Fruit fly (Drosophila melanogaster) whole organism, pupa: Measurements from ENCODE around the gene ru.

Source experiments
- CG10348 ChIP-seq: fragments of 200-800 bp; sonication (Bioruptor generic); IDR thresholded peaks from 2 replicates; pipeline ENCODE4 v1.3.6; 2022; ENCODE audit warnings: missing biosample characterization, missing genetic modification characterization
- CG12605 ChIP-seq: fragments of 200-800 bp; sonication (Bioruptor generic); IDR thresholded peaks from 2 replicates; pipeline ENCODE4 v1.3.6; 2022; ENCODE audit warnings: missing biosample characterization, missing genetic modification characterization
- CG13204 ChIP-seq: fragments of 200-800 bp; sonication (Bioruptor generic); optimal IDR thresholded peaks from 2 replicates; lab custom pipeline; 2018; ENCODE audit warnings: missing biosample characterization, mild to moderate bottlenecking, missing genetic modification characterization, moderate library complexity
- CG14655 ChIP-seq: fragments of 200-800 bp; sonication (Bioruptor generic); optimal IDR thresholded peaks from 3 replicates; lab custom pipeline; 2017; ENCODE audit warnings: mild to moderate bottlenecking, missing biosample characterization, missing genetic modification reagents, missing genetic modification characterization
- CG15710 ChIP-seq: fragments of 200-800 bp; sonication (Bioruptor generic); optimal IDR thresholded peaks from 2 replicates; lab custom pipeline; 2018; ENCODE audit warnings: missing biosample characterization, mild to moderate bottlenecking, missing genetic modification characterization, moderate library complexity
- CG17806 ChIP-seq: fragments of 200-800 bp; sonication (Bioruptor generic); optimal IDR thresholded peaks from 2 replicates; lab custom pipeline; 2018; ENCODE audit warnings: missing biosample characterization, mild to moderate bottlenecking, missing genetic modification characterization, moderate library complexity
- CG32121 ChIP-seq: fragments of 200-800 bp; sonication (Bioruptor generic); IDR thresholded peaks from 2 replicates; pipeline ENCODE4 v1.3.6; 2022; ENCODE audit warnings: missing biosample characterization, missing genetic modification characterization
- CG34367 ChIP-seq: fragments of 200-800 bp; sonication (Bioruptor generic); optimal IDR thresholded peaks from 2 replicates; lab custom pipeline; 2018; ENCODE audit warnings: missing biosample characterization, mild to moderate bottlenecking, missing genetic modification characterization
- CG4496 ChIP-seq: fragments of 200-800 bp; sonication (Bioruptor generic); IDR thresholded peaks from 3 replicates; pipeline ENCODE4 v1.3.6; 2022; ENCODE audit warnings: missing biosample characterization, missing genetic modification characterization
- CG8159 ChIP-seq: fragments of 200-800 bp; sonication (Bioruptor generic); optimal IDR thresholded peaks from 3 replicates; lab custom pipeline; 2018; ENCODE audit warnings: missing biosample characterization, mild to moderate bottlenecking, missing genetic modification characterization, moderate library complexity
- CG8301 ChIP-seq: fragments of 200-800 bp; sonication (Bioruptor generic); optimal IDR thresholded peaks from 2 replicates; lab custom pipeline; 2018; ENCODE audit warnings: missing biosample characterization, mild to moderate bottlenecking, missing genetic modification characterization
- CG9948 ChIP-seq: fragments of 200-800 bp; sonication (Bioruptor generic); optimal IDR thresholded peaks from 2 replicates; lab custom pipeline; 2018; ENCODE audit warnings: missing biosample characterization, mild to moderate bottlenecking, missing genetic modification characterization, moderate library complexity
- D1 ChIP-seq: fragments of 200-800 bp; sonication (Bioruptor generic); optimal IDR thresholded peaks from 2 replicates; lab custom pipeline; 2018; ENCODE audit warnings: missing biosample characterization, mild to moderate bottlenecking, missing genetic modification characterization, moderate library complexity
- EcR ChIP-seq: fragments of 200-800 bp; sonication (Bioruptor generic); optimal IDR thresholded peaks from 3 replicates; lab custom pipeline; 2019; ENCODE audit warnings: missing biosample characterization, missing genetic modification characterization, mild to moderate bottlenecking, moderate library complexity, missing genetic modification reagents
- Ets98B ChIP-seq: fragments of 200-800 bp; sonication (Bioruptor generic); IDR thresholded peaks from 2 replicates; pipeline ENCODE4 v1.3.6; 2022; ENCODE audit warnings: missing biosample characterization, missing genetic modification characterization
- Pif1A ChIP-seq: fragments of 200-800 bp; sonication (Bioruptor generic); optimal IDR thresholded peaks from 3 replicates; lab custom pipeline; 2016; ENCODE audit warnings: missing biosample characterization, missing genetic modification characterization
- Pif1B ChIP-seq: fragments of 200-800 bp; sonication (Bioruptor generic); optimal IDR thresholded peaks from 3 replicates; lab custom pipeline; 2016; ENCODE audit warnings: missing biosample characterization, missing genetic modification characterization
- Snoo ChIP-seq: fragments of 200-800 bp; sonication (Bioruptor generic); optimal IDR thresholded peaks from 3 replicates; lab custom pipeline; 2017; ENCODE audit warnings: missing biosample characterization, mild to moderate bottlenecking, missing genetic modification characterization, inconsistent platforms
- fd96Ca ChIP-seq: fragments of 200-800 bp; sonication (Bioruptor generic); IDR thresholded peaks from 3 replicates; pipeline ENCODE4 v1.3.6; 2022; ENCODE audit warnings: missing biosample characterization, missing genetic modification characterization
- gl ChIP-seq: fragments of 200-800 bp; sonication (Bioruptor generic); optimal IDR thresholded peaks from 2 replicates; lab custom pipeline; 2018; ENCODE audit warnings: missing biosample characterization, mild to moderate bottlenecking, missing genetic modification characterization
- rn ChIP-seq: fragments of 200-800 bp; sonication (Bioruptor generic); IDR thresholded peaks from 2 replicates; pipeline ENCODE4 v1.3.6; 2022; ENCODE audit warnings: missing biosample characterization, missing genetic modification characterization

Gene ru

DNA sequence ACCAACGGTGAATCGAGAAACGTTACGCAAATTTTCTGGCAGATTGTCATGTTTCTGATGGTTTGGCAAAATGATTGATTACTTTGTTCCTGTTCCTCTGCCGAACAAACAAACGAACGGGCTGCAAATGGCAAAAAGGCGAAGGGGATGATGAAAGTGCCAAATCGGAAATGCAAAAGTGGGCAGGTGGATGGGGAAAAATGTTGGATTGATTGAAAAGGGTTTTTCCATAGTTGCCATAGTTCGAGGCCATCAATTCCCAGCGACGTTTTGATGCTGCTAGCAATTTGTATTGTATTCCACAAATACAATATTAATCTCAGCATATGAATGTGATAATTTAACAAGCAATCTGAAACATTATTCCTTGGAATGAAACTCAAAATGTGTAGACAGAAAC lies 45.5 kb downstream of the ru start, which contains the start of gene FucTD:
Gene FucTD (plus strand): TSS at position 301 of the 400 bp plus-strand sequence.
- no peak for TF ChIP-seq EcR (GFP tag; lab: Kevin White, UChicago)
- no peak for TF ChIP-seq CG8301 (tag; lab: Kevin White, UChicago)
- TF ChIP-seq CG4496, result no peak
- no peak for TF ChIP-seq CG14655 (GFP tag; lab: Kevin White, UChicago)
- no peak for TF ChIP-seq Pif1A (GFP tag; lab: Kevin White, UChicago)
- TF ChIP-seq Snoo (tag; lab: Kevin White, UChicago), result no peak
- TF ChIP-seq Ets98B (GFP tag; lab: Robert Waterston, UW), result no peak

DNA sequence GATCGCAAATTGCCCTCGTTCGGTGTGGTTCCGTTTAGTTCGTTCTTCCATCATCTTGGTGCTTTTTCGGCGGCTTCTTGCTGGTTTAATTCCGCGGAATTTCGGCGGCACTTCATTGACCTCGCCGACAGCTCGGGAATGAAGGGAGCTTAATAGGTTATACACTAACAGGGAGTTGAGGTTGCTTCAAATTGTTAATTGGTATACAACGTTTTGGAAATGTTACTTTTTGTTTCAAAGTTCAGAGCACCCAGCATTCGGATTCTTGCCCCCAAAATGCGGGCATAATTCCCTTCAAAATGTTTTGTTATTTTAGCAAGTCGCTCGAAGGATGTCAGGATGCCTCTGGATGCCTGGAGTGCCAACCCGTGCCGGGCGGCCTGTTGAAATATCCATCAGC lies 47.5 kb downstream of the ru start:
- TF ChIP-seq fd96Ca (GFP tag; lab: Robert Waterston, UW) (no peak), CG8301 (tag; lab: Kevin White, UChicago) (no peak), Pif1A (GFP tag; lab: Kevin White, UChicago) (no peak), CG13204 (no peak), CG17806 (tag; lab: Kevin White, UChicago) (no peak), CG12605 (GFP tag; lab: Robert Waterston, UW) (no peak), Ets98B (GFP tag; lab: Robert Waterston, UW) (no peak), D1 (tag; lab: Kevin White, UChicago) (no peak), CG14655 (GFP tag; lab: Kevin White, UChicago) (no peak), CG9948 (tag; lab: Kevin White, UChicago) (no peak), CG8159 (no peak), Snoo (tag; lab: Kevin White, UChicago) (no peak), CG10348 (GFP tag; lab: Robert Waterston, UW) (no peak), Pif1B (GFP tag; lab: Kevin White, UChicago) (no peak), rn (GFP tag; lab: Robert Waterston, UW) (no peak)

DNA sequence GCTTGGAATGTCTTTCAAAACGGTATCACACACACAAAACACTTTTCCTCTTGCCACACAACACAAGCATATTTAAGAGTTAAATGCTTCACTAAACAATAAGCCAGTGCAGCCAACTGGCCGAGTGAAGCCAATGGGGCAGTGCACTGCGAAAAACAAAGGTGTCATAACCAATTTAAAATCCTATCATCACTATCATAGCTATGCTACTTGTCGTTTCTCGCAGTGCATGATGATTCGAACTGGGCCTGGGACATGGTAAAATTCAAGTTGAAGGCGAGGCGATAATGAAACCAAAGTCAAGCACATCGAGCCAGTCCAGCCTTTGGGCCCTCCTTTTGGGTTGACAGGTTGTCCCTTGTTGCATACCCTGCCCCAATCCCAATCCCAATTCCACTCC lies 48.4 kb downstream of the ru start:
- TF ChIP-seq CG8159 (peak; percentile 43), EcR (GFP tag; lab: Kevin White, UChicago) (no peak), CG8301 (tag; lab: Kevin White, UChicago) (no peak), Pif1B (GFP tag; lab: Kevin White, UChicago) (peak; percentile 24), Ets98B (GFP tag; lab: Robert Waterston, UW) (no peak), CG34367 (tag; lab: Kevin White, UChicago) (no peak), CG14655 (GFP tag; lab: Kevin White, UChicago) (peak; percentile 3), Snoo (tag; lab: Kevin White, UChicago) (no peak), CG32121 (GFP tag; lab: Robert Waterston, UW) (no peak), CG4496 (no peak), CG17806 (tag; lab: Kevin White, UChicago) (peak; percentile 24), gl (tag; lab: Kevin White, UChicago) (peak; percentile 3), CG9948 (tag; lab: Kevin White, UChicago) (peak; percentile 39), CG13204 (no peak), D1 (tag; lab: Kevin White, UChicago) (no peak), CG12605 (GFP tag; lab: Robert Waterston, UW) (no peak), CG15710 (peak; percentile 37), CG10348 (GFP tag; lab: Robert Waterston, UW) (no peak), Pif1A (GFP tag; lab: Kevin White, UChicago) (peak; percentile 39), rn (GFP tag; lab: Robert Waterston, UW) (no peak), fd96Ca (GFP tag; lab: Robert Waterston, UW) (no peak)

DNA sequence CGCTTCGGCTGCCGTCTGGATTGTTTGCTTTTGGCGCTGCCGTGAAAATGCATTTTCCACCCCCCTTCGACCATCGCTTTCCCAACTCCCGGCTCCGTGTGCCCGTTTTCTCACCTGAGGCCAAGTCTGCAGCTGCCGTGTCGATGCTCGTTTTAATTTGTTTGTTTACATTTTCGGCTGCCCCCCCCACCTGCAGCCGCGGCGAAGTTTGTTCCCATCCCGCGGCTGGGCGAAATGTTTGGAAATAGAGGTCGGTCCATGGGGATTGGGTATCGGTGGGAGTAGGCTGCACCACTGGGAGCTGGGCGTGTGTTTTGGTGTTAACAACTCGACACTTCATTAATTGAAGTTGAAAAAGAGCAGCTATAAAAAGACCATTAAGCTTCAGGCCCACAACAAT lies 49.5 kb downstream of the ru start:
- TF ChIP-seq CG34367 (tag; lab: Kevin White, UChicago) (no peak), Snoo (tag; lab: Kevin White, UChicago) (no peak), CG32121 (GFP tag; lab: Robert Waterston, UW) (no peak), Pif1A (GFP tag; lab: Kevin White, UChicago) (no peak), CG13204 (no peak), CG9948 (tag; lab: Kevin White, UChicago) (no peak), CG8301 (tag; lab: Kevin White, UChicago) (no peak)
- TF ChIP-seq, all 21 proteins: peak for 0

DNA sequence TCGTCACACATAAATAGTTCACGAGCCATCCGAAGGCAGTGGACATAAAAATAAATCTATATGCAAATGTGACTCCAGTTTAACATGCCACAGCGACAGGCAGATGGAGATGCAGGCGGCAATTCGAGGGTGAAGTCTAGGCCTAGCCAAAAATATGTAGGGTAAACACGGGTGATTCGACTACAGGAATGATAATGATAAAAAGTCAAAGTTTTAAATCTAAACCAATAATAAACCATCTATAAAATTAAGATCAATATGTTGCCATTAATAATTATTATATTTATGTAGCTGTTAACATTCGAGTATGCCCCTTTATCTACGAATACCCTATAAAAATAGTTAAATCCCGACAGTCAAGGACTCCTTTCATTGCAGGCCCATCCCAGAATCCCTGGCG lies 50.5 kb downstream of the ru start:
- TF ChIP-seq CG15710, result peak; percentile 5
- TF ChIP-seq fd96Ca (GFP tag; lab: Robert Waterston, UW), result no peak
- TF ChIP-seq gl (tag; lab: Kevin White, UChicago), result no peak
- no peak for TF ChIP-seq Ets98B (GFP tag; lab: Robert Waterston, UW)
- no peak for TF ChIP-seq Snoo (tag; lab: Kevin White, UChicago)
- TF ChIP-seq D1 (tag; lab: Kevin White, UChicago), result no peak
- no peak for TF ChIP-seq EcR (GFP tag; lab: Kevin White, UChicago)
- peak; percentile 46 for TF ChIP-seq CG8159
- no peak for TF ChIP-seq CG12605 (GFP tag; lab: Robert Waterston, UW)
- TF ChIP-seq CG13204, result no peak
- no peak for TF ChIP-seq CG32121 (GFP tag; lab: Robert Waterston, UW)
- peak; percentile 66 for TF ChIP-seq CG9948 (tag; lab: Kevin White, UChicago)
- no peak for TF ChIP-seq CG4496
- peak; percentile 16 for TF ChIP-seq CG14655 (GFP tag; lab: Kevin White, UChicago)
- TF ChIP-seq CG8301 (tag; lab: Kevin White, UChicago), result no peak
- TF ChIP-seq Pif1B (GFP tag; lab: Kevin White, UChicago), result no peak
- peak; percentile 15 for TF ChIP-seq CG17806 (tag; lab: Kevin White, UChicago)

DNA sequence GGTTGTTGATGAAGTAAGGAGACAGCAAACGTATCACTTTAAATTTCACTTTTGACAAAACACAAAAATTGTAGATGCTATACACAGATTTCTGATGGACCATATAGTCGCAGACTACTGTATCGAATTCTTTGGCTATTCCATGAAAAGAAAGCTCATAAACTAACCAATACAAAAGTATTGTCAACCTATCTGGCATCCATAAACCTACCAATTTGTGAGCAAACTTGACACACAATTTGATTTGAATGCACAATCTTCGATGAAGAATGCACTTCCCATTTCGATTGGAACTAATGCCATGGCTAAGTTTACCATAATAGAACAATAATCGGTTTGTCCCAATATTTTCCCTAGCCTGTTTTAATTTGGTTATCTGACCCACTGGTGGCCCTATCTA lies 52.9 kb downstream of the ru start, which contains the start of gene CG9173:
Gene CG9173 (minus strand): TSS at position 101 of the 400 bp plus-strand sequence.
- TF ChIP-seq fd96Ca (GFP tag; lab: Robert Waterston, UW) (no peak), CG14655 (GFP tag; lab: Kevin White, UChicago) (no peak), CG10348 (GFP tag; lab: Robert Waterston, UW) (no peak), CG13204 (no peak), rn (GFP tag; lab: Robert Waterston, UW) (no peak), CG8301 (tag; lab: Kevin White, UChicago) (no peak), CG17806 (tag; lab: Kevin White, UChicago) (no peak), CG15710 (no peak), CG12605 (GFP tag; lab: Robert Waterston, UW) (no peak), CG34367 (tag; lab: Kevin White, UChicago) (no peak), Snoo (tag; lab: Kevin White, UChicago) (no peak)
